Fruit fly (Drosophila melanogaster): ENCODE results near the gene CG7443.

- TF ChIP-seq psq (optimal IDR thresholded peaks at IDR 0.05) (no peak), Myc (optimal IDR thresholded peaks at IDR 0.05) (no peak), Sin3A (optimal IDR thresholded peaks at IDR 0.05) (no peak)
Measured at dm6 chr3R:8343251-8343744, 19.2 kb downstream of the CG7443 start, which contains the start of the genes PNKP and COX7AL.

All from Kc167 (cell line).